Fruit fly (Drosophila melanogaster): ENCODE results near the gene Atg4b.

Atg4b gene

DNA sequence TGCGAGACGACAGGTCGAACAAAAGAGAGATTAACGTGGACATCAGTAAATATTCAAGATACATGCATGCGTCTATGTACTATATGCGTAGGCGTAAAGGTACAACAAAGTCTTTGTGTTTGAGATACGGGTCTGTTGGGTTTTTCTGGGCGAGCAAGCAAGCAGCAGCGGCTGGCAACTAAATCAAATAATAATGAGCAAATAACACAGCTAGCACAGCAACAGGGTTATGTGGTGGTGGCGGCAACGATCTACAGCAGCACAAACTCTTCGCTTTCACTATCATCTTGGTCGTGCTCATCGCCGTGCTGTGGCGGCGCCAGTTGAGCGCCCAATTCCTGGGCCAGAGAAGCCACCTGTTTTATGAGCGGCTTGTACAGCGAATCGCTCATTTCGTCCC, 2.7 kb downstream of the Atg4b start (continued):
- no peak for TF ChIP-seq CG16815 (GFP tag; optimal IDR thresholded peaks at IDR 0.05)
- TF ChIP-seq Dfd (GFP tag; optimal IDR thresholded peaks at IDR 0.05): no peak
- TF ChIP-seq Abd-B (GFP tag; optimal IDR thresholded peaks at IDR 0.05): no peak
- TF ChIP-seq CG3163 (GFP tag; optimal IDR thresholded peaks at IDR 0.05): no peak
- TF ChIP-seq CG17802 (tag; optimal IDR thresholded peaks at IDR 0.05): no peak
- TF ChIP-seq CG8359 (GFP tag; optimal IDR thresholded peaks at IDR 0.05; ENCODE audit: borderline replicate concordance): no peak
- peak; percentile 0 for TF ChIP-seq CG15011 (GFP tag; optimal IDR thresholded peaks at IDR 0.05)
- TF ChIP-seq CG4328 (GFP tag; optimal IDR thresholded peaks at IDR 0.05): no peak
- TF ChIP-seq Meics (GFP tag; optimal IDR thresholded peaks at IDR 0.05): peak; percentile 5
- no peak for TF ChIP-seq CG15269 (tag; optimal IDR thresholded peaks at IDR 0.05)
- TF ChIP-seq BtbVII (GFP tag; optimal IDR thresholded peaks at IDR 0.05): no peak
- TF ChIP-seq al (GFP tag; IDR thresholded peaks at IDR 0.05): no peak
- TF ChIP-seq CG12071 (GFP tag; optimal IDR thresholded peaks at IDR 0.05): peak; percentile 27
- no peak for TF ChIP-seq CG7745 (tag; optimal IDR thresholded peaks at IDR 0.05)
- no peak for TF ChIP-seq emc (GFP tag; optimal IDR thresholded peaks at IDR 0.05)
- TF ChIP-seq Taf1 (GFP tag; IDR thresholded peaks at IDR 0.05): no peak
- TF ChIP-seq CG43689 (GFP tag; IDR thresholded peaks at IDR 0.05): no peak
- no peak for TF ChIP-seq CG10462 (GFP tag; optimal IDR thresholded peaks at IDR 0.05)
- no peak for TF ChIP-seq sna (GFP tag; IDR thresholded peaks at IDR 0.05; ENCODE audit: partially characterized antibody)
- TF ChIP-seq CG7271 (tag; optimal IDR thresholded peaks at IDR 0.05): no peak
- TF ChIP-seq gt (GFP tag; IDR thresholded peaks at IDR 0.05): no peak
- no peak for TF ChIP-seq CG18764 (GFP tag; optimal IDR thresholded peaks at IDR 0.05)
- TF ChIP-seq NK7.1 (GFP tag; optimal IDR thresholded peaks at IDR 0.05): no peak
- TF ChIP-seq CG18599 (GFP tag; optimal IDR thresholded peaks at IDR 0.05): peak; percentile 20
- TF ChIP-seq repo (GFP tag; optimal IDR thresholded peaks at IDR 0.05): no peak
- no peak for TF ChIP-seq CG13287 (GFP tag; IDR thresholded peaks at IDR 0.05; ENCODE audit: partially characterized antibody)
- no peak for TF ChIP-seq CG2202 (tag; optimal IDR thresholded peaks at IDR 0.05)
- TF ChIP-seq CG6813 (GFP tag; optimal IDR thresholded peaks at IDR 0.05): peak; percentile 44
- no peak for TF ChIP-seq Dll (GFP tag; IDR thresholded peaks at IDR 0.05; ENCODE audit: partially characterized antibody)
- TF ChIP-seq hbn (GFP tag; IDR thresholded peaks at IDR 0.05; ENCODE audit: partially characterized antibody): no peak
- no peak for TF ChIP-seq pros (GFP tag; optimal IDR thresholded peaks at IDR 0.05)
- TF ChIP-seq CG4730 (GFP tag; IDR thresholded peaks at IDR 0.05): no peak
- TF ChIP-seq Ssrp (tag; optimal IDR thresholded peaks at IDR 0.05): no peak
- TF ChIP-seq klu (GFP tag; IDR thresholded peaks at IDR 0.05): no peak
- TF ChIP-seq Nf-YA (GFP tag; IDR thresholded peaks at IDR 0.05): no peak
- no peak for TF ChIP-seq nerfin-1 (tag; optimal IDR thresholded peaks at IDR 0.05)
- TF ChIP-seq HmgD (GFP tag; optimal IDR thresholded peaks at IDR 0.05): no peak
- no peak for TF ChIP-seq Sry-β (GFP tag; optimal IDR thresholded peaks at IDR 0.05)
- no peak for TF ChIP-seq CG2875 (GFP tag; optimal IDR thresholded peaks at IDR 0.05)
- TF ChIP-seq CG14965 (GFP tag; optimal IDR thresholded peaks at IDR 0.05; ENCODE audit: borderline replicate concordance): no peak

DNA sequence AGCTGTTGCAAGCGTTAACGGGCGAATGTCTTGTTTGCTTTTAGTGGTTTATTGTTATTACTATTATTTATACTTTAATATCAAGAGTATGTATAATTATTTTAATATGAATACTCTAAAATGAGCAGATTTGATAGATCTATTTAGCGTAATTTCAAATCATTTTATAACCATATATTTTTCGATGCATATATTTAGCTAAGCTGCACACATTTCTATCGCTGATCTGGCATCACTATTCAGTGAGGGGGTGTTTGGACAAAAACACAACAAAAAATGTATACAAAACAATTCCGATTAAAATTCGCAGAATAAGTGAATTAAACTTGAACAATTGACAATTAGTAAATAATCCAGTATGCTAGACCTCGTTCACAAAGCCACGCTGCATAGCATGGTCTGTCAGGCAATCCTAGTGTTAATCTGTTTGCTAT, 5.7 kb downstream of the Atg4b start, which contains the start of the genes Trs33 and Tmtc4:
Gene Trs33, minus strand, starts transcription at position 3 of the 434 bp plus-strand sequence.
Gene Tmtc4, plus strand, starts transcription at position 233 of the 434 bp plus-strand sequence.
- no peak for TF ChIP-seq CG9727 (GFP tag; optimal IDR thresholded peaks at IDR 0.05)
- TF ChIP-seq sqz (GFP tag; optimal IDR thresholded peaks at IDR 0.05): no peak
- TF ChIP-seq CG4617 (GFP tag; optimal IDR thresholded peaks at IDR 0.05; ENCODE audit: borderline replicate concordance): peak; percentile 72
- no peak for TF ChIP-seq org-1 (GFP tag; optimal IDR thresholded peaks at IDR 0.05)
- TF ChIP-seq danr (GFP tag; IDR thresholded peaks at IDR 0.05): no peak
- no peak for TF ChIP-seq CG9797 (GFP tag; optimal IDR thresholded peaks at IDR 0.05)
- no peak for TF ChIP-seq ssp (GFP tag; IDR thresholded peaks at IDR 0.05)
- no peak for TF ChIP-seq CG8359 (GFP tag; optimal IDR thresholded peaks at IDR 0.05; ENCODE audit: borderline replicate concordance)
- TF ChIP-seq CG7271 (tag; optimal IDR thresholded peaks at IDR 0.05): no peak
- peak; percentile 61 for TF ChIP-seq CG15514 (GFP tag; optimal IDR thresholded peaks at IDR 0.05)
- TF ChIP-seq CG4282 (GFP tag; optimal IDR thresholded peaks at IDR 0.05): no peak
- TF ChIP-seq Mad (GFP tag; optimal IDR thresholded peaks at IDR 0.05): no peak
- TF ChIP-seq tna (GFP tag; IDR thresholded peaks at IDR 0.05; ENCODE audit: partially characterized antibody): no peak
- TF ChIP-seq HLH3B (GFP tag; IDR thresholded peaks at IDR 0.05): no peak
